Worm (Caenorhabditis elegans) whole organism, young adult: ENCODE results near the gene ipmk-1.
"Not testable (repeated sequence)": the region's sequence is repeated elsewhere in the genome, so short reads cannot be mapped to it uniquely, and the experiment has no call there.

Experiments
- B0035.1 ChIP-seq: sonication (generic microtip); optimal IDR thresholded peaks from 2 replicates; lab custom pipeline; 2016; ENCODE audit warnings: missing genetic modification characterization, mild to moderate bottlenecking, missing compliant biosample characterization, missing genotype, missing genetic modification reagents
- B0336.3 ChIP-seq: fragments of 200-800 bp; sonication (Bioruptor generic); IDR thresholded peaks from 2 replicates; pipeline ENCODE4 v1.3.6; 2022; ENCODE audit warnings: missing genetic modification characterization, missing compliant biosample characterization
- C17E4.6 ChIP-seq: fragments of 200-800 bp; sonication (Bioruptor generic); IDR thresholded peaks from 2 replicates; pipeline ENCODE4 v1.3.6; 2022; ENCODE audit warnings: missing genetic modification reagents, missing genetic modification characterization, missing compliant biosample characterization
- F10E7.11 ChIP-seq: sonication (generic microtip); optimal IDR thresholded peaks from 2 replicates; lab custom pipeline; 2017; ENCODE audit warnings: mild to moderate bottlenecking, missing genetic modification characterization, moderate library complexity, missing compliant biosample characterization
- F33H1.4 ChIP-seq: fragments of 200-800 bp; sonication (Bioruptor generic); IDR thresholded peaks from 2 replicates; pipeline ENCODE4 v1.3.6; 2022; ENCODE audit warnings: missing genetic modification reagents, missing genetic modification characterization, missing compliant biosample characterization
- F52B5.7 ChIP-seq: sonication (generic microtip); optimal IDR thresholded peaks from 2 replicates; lab custom pipeline; 2016; ENCODE audit warnings: mild to moderate bottlenecking, missing genetic modification characterization, missing compliant biosample characterization
- T07F8.4 ChIP-seq: sonication (generic microtip); optimal IDR thresholded peaks from 2 replicates; lab custom pipeline; 2016; ENCODE audit warnings: mild to moderate bottlenecking, missing genetic modification characterization, moderate library complexity, missing compliant biosample characterization
- T26A5.8 ChIP-seq: sonication (generic microtip); optimal IDR thresholded peaks from 2 replicates; lab custom pipeline; 2016; ENCODE audit warnings: missing genetic modification characterization, missing compliant biosample characterization
- Y56A3A.18 ChIP-seq: fragments of 200-800 bp; sonication (Bioruptor generic); IDR thresholded peaks from 2 replicates; pipeline ENCODE4 v1.3.6; 2022; ENCODE audit warnings: missing genetic modification reagents, missing genetic modification characterization, missing compliant biosample characterization
- Y95B8A.8 ChIP-seq: fragments of 200-800 bp; sonication (Bioruptor generic); IDR thresholded peaks from 2 replicates; pipeline ENCODE4 v1.3.6; 2022; ENCODE audit warnings: missing genetic modification reagents, missing genetic modification characterization, missing compliant biosample characterization
- ZK185.1 ChIP-seq: sonication (generic microtip); optimal IDR thresholded peaks from 2 replicates; lab custom pipeline; 2016; ENCODE audit warnings: mild to moderate bottlenecking, missing genetic modification characterization, missing compliant biosample characterization; ENCODE audit not compliant: poor library complexity, severe bottlenecking
- cebp-1 ChIP-seq, 2 experiments: fragments of 200-800 bp in 1 of 2; sonication (Bioruptor generic) in 1 of 2; sonication (generic microtip) in 1 of 2; IDR thresholded peaks in 1 of 2; optimal IDR thresholded peaks in 1 of 2; 2 replicates each; pipeline versions ENCODE4 v1.3.6 to Lab custom; 2017 to 2022; ENCODE audit warnings: missing compliant biosample characterization in 2 of 2, missing genetic modification characterization in 2 of 2, mild to moderate bottlenecking in 1 of 2, missing genetic modification reagents in 1 of 2, moderate library complexity in 1 of 2
- ceh-40 ChIP-seq: fragments of 200-800 bp; sonication (Bioruptor generic); IDR thresholded peaks from 2 replicates; pipeline ENCODE4 v1.3.6; 2022; ENCODE audit warnings: missing genetic modification characterization, missing compliant biosample characterization
- dox-1 ChIP-seq: fragments of 200-800 bp; sonication (Bioruptor generic); IDR thresholded peaks from 2 replicates; pipeline ENCODE4 v1.3.6; 2022; ENCODE audit warnings: missing genetic modification reagents, missing genetic modification characterization, missing compliant biosample characterization
- dpl-1 ChIP-seq: fragments of 150-350 bp; optimal IDR thresholded peaks from 2 replicates; lab custom pipeline; 2014; ENCODE audit warnings: missing biosample characterization, missing genetic modification reagents, missing genetic modification characterization
- ets-4 ChIP-seq: fragments of 200-800 bp; sonication (Bioruptor generic); optimal IDR thresholded peaks from 2 replicates; lab custom pipeline; 2018; ENCODE audit warnings: mild to moderate bottlenecking, missing genetic modification characterization, missing compliant biosample characterization
- him-1 ChIP-seq: sonication (generic microtip); optimal IDR thresholded peaks from 2 replicates; lab custom pipeline; 2016; ENCODE audit warnings: missing genotype, missing genetic modification reagents, missing genetic modification characterization, missing compliant biosample characterization
- hlh-26 ChIP-seq: fragments of 200-800 bp; sonication (Bioruptor generic); conservative IDR thresholded peaks from 2 replicates; pipeline ENCODE4 v1.3.6; 2022; ENCODE audit warnings: missing genetic modification reagents, missing genetic modification characterization, missing compliant biosample characterization
- let-607 ChIP-seq, 2 experiments: fragments of 200-800 bp in 1 of 2; sonication (Bioruptor generic) in 1 of 2; sonication (generic microtip) in 1 of 2; optimal IDR thresholded peaks; 2 replicates each; lab custom pipeline; 2016 to 2018; ENCODE audit warnings: mild to moderate bottlenecking in 2 of 2, missing compliant biosample characterization in 2 of 2, missing genetic modification characterization in 2 of 2, moderate library complexity in 2 of 2, missing genotype in 1 of 2
- lin-26 ChIP-seq: fragments of 200-800 bp; sonication (Bioruptor generic); IDR thresholded peaks from 2 replicates; pipeline ENCODE4 v1.3.6; 2022; ENCODE audit warnings: missing genetic modification reagents, missing genetic modification characterization, missing compliant biosample characterization
- mcd-1 ChIP-seq: fragments of 200-800 bp; sonication (Bioruptor generic); IDR thresholded peaks from 2 replicates; pipeline ENCODE4 v1.3.6; 2022; ENCODE audit warnings: missing genetic modification reagents, missing genetic modification characterization, missing compliant biosample characterization
- mxl-1 ChIP-seq: sonication (generic microtip); optimal IDR thresholded peaks from 2 replicates; lab custom pipeline; 2016; ENCODE audit warnings: missing genetic modification characterization, missing compliant biosample characterization
- nfya-1 ChIP-seq: sonication (generic microtip); optimal IDR thresholded peaks from 2 replicates; lab custom pipeline; 2017; ENCODE audit warnings: antibody characterized with exemption, missing compliant biosample characterization, missing genetic modification characterization, borderline replicate concordance; ENCODE audit not compliant: insufficient read depth
- pha-4 ChIP-seq: fragments of 150-350 bp; sonication (generic microtip); optimal IDR thresholded peaks from 2 replicates; lab custom pipeline; 2014; ENCODE audit warnings: missing biosample characterization, missing genetic modification reagents, missing genetic modification characterization
- snpc-1.1 ChIP-seq: sonication (generic microtip); optimal IDR thresholded peaks from 2 replicates; lab custom pipeline; 2017; ENCODE audit warnings: missing genetic modification characterization, mild to moderate bottlenecking, missing compliant biosample characterization, antibody characterized with exemption, moderate library complexity, missing genotype, missing genetic modification reagents; ENCODE audit not compliant: insufficient read depth
- tbp1 ChIP-seq: fragments of 200-800 bp; sonication (Bioruptor generic); optimal IDR thresholded peaks from 2 replicates; lab custom pipeline; 2018; ENCODE audit warnings: mild to moderate bottlenecking, missing genetic modification characterization, missing compliant biosample characterization
- zim-3 ChIP-seq: sonication (generic microtip); optimal IDR thresholded peaks from 2 replicates; lab custom pipeline; 2017; ENCODE audit warnings: mild to moderate bottlenecking, missing genetic modification characterization, moderate library complexity, missing compliant biosample characterization
- ztf-22 ChIP-seq: fragments of 200-800 bp; sonication (Bioruptor generic); optimal IDR thresholded peaks from 2 replicates; lab custom pipeline; 2018; ENCODE audit warnings: mild to moderate bottlenecking, missing genetic modification characterization, moderate library complexity, missing compliant biosample characterization
- ztf-25 ChIP-seq: fragments of 200-800 bp; sonication (Bioruptor generic); IDR thresholded peaks from 2 replicates; pipeline ENCODE4 v1.3.6; 2022; ENCODE audit warnings: missing genetic modification reagents, missing genetic modification characterization, missing compliant biosample characterization
- ztf-28 ChIP-seq: fragments of 200-800 bp; sonication (Bioruptor generic); IDR thresholded peaks from 2 replicates; pipeline ENCODE4 v1.3.6; 2022; ENCODE audit warnings: missing genetic modification reagents, missing genetic modification characterization, missing compliant biosample characterization
- ztf-6 ChIP-seq: fragments of 200-800 bp; sonication (Bioruptor generic); IDR thresholded peaks from 2 replicates; pipeline ENCODE4 v1.3.6; 2022; ENCODE audit warnings: missing genetic modification reagents, missing genetic modification characterization, missing compliant biosample characterization

Gene ipmk-1

ce11 chrIV:12547824-12548223 is at the start of gene ipmk-1:
Gene ipmk-1, plus strand, starts transcription at chrIV:12548124.
- TF ChIP-seq ztf-22 (GFP tag; lab: Kevin White, UChicago) (no peak), F33H1.4 (no peak), dpl-1 (no peak), dox-1 (no peak), F52B5.7 (no peak)

ce11 chrIV:12498238-12498637 is 49.7 kb upstream of the ipmk-1 start, which contains the start of gene sru-19:
Gene sru-19, plus strand, starts transcription at chrIV:12498538.
- TF ChIP-seq mxl-1 (tag; lab: Kevin White, UChicago) = no peak
- TF ChIP-seq nfya-1 (tag; lab: Kevin White, UChicago) = no peak
- no peak for TF ChIP-seq hlh-26 (GFP tag; lab: Robert Waterston, UW)
- TF ChIP-seq zim-3 (tag; lab: Kevin White, UChicago) = no peak
- TF ChIP-seq ets-4 (GFP tag; lab: Kevin White, UChicago) = no peak
- TF ChIP-seq T26A5.8 (tag; lab: Kevin White, UChicago) = no peak
- TF ChIP-seq ztf-28 (GFP tag; lab: Robert Waterston, UW) = no peak
- no peak for TF ChIP-seq ztf-6 (GFP tag; lab: Robert Waterston, UW)
- no peak for TF ChIP-seq mcd-1 (GFP tag; lab: Robert Waterston, UW)
- TF ChIP-seq, all 124 proteins: peak for 0

DNA sequence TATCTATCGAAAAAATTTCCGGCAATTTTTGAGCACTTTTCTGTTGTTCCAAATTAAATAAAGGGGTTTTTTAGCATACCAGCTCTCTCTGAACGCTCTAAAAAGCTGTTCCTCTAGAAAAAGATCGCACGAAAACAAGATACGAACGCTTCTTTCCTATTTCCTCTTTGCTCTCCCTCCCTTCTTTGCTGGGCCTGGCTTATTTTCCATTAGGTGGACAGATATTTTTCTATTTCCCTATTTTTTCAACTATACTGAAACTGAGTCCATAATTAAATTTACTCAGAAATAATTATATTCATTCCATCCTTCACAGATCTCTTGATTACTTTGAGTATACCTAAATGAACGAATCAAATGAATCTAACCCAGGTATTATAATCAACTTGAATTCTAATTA is 46.0 kb upstream of the ipmk-1 start, which contains the start of gene sru-18:
sru-18 (plus strand) TSS at position 301 of the 400 bp plus-strand sequence.
- TF ChIP-seq cebp-1 (GFP tag; IDR thresholded peaks at IDR 0.05; lab: Robert Waterston, UW) (no peak), cebp-1 (tag; optimal IDR thresholded peaks at IDR 0.05; lab: Kevin White, UChicago) (no peak), B0035.1 (tag; lab: Kevin White, UChicago) (no peak), C17E4.6 (GFP tag; lab: Robert Waterston, UW) (no peak), F10E7.11 (tag; lab: Kevin White, UChicago) (no peak), him-1 (no peak), mxl-1 (tag; lab: Kevin White, UChicago) (no peak), snpc-1.1 (tag; lab: Kevin White, UChicago) (no peak), dox-1 (no peak), ZK185.1 (tag; lab: Kevin White, UChicago) (no peak), hlh-26 (GFP tag; lab: Robert Waterston, UW) (no peak), B0336.3 (GFP tag; lab: Robert Waterston, UW) (no peak), ztf-28 (GFP tag; lab: Robert Waterston, UW) (no peak), ztf-25 (no peak), lin-26 (GFP tag; lab: Robert Waterston, UW) (no peak), pha-4 (tag; lab: Kevin White, UChicago) (no peak), tbp1 (GFP tag; lab: Kevin White, UChicago) (no peak), Y56A3A.18 (GFP tag; lab: Robert Waterston, UW) (no peak), Y95B8A.8 (no peak)
- TF ChIP-seq, all 124 proteins: peak for 0

DNA sequence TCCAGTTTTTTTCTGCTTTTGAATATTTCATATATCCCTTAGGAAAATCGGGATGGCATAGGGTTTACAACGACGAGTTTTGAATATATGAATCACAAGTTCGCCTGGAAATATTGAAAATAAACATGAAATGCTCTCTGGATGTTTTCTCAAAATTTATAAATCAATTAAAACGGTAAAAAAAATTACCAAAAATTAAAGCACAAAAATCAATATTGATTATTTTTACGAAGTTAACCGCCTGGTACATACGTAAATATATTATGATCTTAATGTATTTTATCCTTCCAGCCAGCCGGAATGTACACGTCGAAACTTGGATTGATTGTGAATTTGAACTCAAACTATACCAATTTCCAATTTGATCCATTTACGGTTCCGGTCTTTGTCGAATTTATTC is 42.5 kb upstream of the ipmk-1 start, which contains the start of gene sru-17:
sru-17 (plus strand) TSS at position 301 of the 400 bp plus-strand sequence.
- not testable (repeated sequence) for TF ChIP-seq T07F8.4 (tag; lab: Kevin White, UChicago); ceh-40; let-607 (tag; optimal IDR thresholded peaks at IDR 0.05; lab: Kevin White, UChicago)
